Worm (Caenorhabditis elegans) whole organism, L1 larva: Measurements from ENCODE around the gene Y37B11A.3.

ENCODE experiments used
- C04F5.9 ChIP-seq: sonication (generic microtip); optimal IDR thresholded peaks from 2 replicates; lab custom pipeline; 2016; ENCODE audit warnings: missing genetic modification characterization, missing compliant biosample characterization
- ama-1 ChIP-seq: fragments of 150-350 bp; optimal IDR thresholded peaks from 2 replicates; lab custom pipeline; 2014
- fkh-10 ChIP-seq: sonication (generic microtip); optimal IDR thresholded peaks from 2 replicates; lab custom pipeline; 2017; ENCODE audit warnings: missing biosample characterization, missing genetic modification reagents, missing genetic modification characterization
- hpl-2 ChIP-seq: fragments of 150-350 bp; optimal IDR thresholded peaks from 2 replicates; lab custom pipeline; 2014; ENCODE audit warnings: missing biosample characterization, missing genetic modification reagents, missing genetic modification characterization
- mdl-1 ChIP-seq, 2 experiments: fragments of 150-350 bp; optimal IDR thresholded peaks; 2 replicates each; lab custom pipeline; 2014 to 2017; ENCODE audit warnings: missing biosample characterization in 2 of 2, missing genetic modification characterization in 2 of 2, inconsistent platforms in 1 of 2
- mep-1 ChIP-seq: fragments of 150-350 bp; optimal IDR thresholded peaks from 2 replicates; lab custom pipeline; 2014; ENCODE audit warnings: missing biosample characterization, missing genetic modification characterization
- nhr-11 ChIP-seq: fragments of 150-350 bp; optimal IDR thresholded peaks from 2 replicates; lab custom pipeline; 2014; ENCODE audit warnings: missing biosample characterization, missing genetic modification characterization
- nhr-237 ChIP-seq: fragments of 150-350 bp; optimal IDR thresholded peaks from 2 replicates; lab custom pipeline; 2014; ENCODE audit warnings: missing biosample characterization, missing genetic modification characterization
- nhr-28 ChIP-seq: fragments of 150-350 bp; optimal IDR thresholded peaks from 2 replicates; lab custom pipeline; 2014; ENCODE audit warnings: missing biosample characterization, missing genetic modification characterization
- pax-3 ChIP-seq: fragments of 200-800 bp; sonication (Bioruptor generic); optimal IDR thresholded peaks from 2 replicates; lab custom pipeline; 2018; ENCODE audit warnings: mild to moderate bottlenecking, missing genetic modification characterization, moderate library complexity, missing compliant biosample characterization
- sptf-1 ChIP-seq: fragments of 150-350 bp; optimal IDR thresholded peaks from 2 replicates; lab custom pipeline; 2014; ENCODE audit warnings: missing biosample characterization, missing genetic modification characterization
- zag-1 ChIP-seq: fragments of 150-350 bp; optimal IDR thresholded peaks from 2 replicates; lab custom pipeline; 2014; ENCODE audit warnings: missing biosample characterization, missing genetic modification characterization
- ztf-4 ChIP-seq: fragments of 150-350 bp; optimal IDR thresholded peaks from 2 replicates; lab custom pipeline; 2014; ENCODE audit warnings: missing biosample characterization, missing genetic modification characterization

- TF ChIP-seq mdl-1 (tag; optimal IDR thresholded peaks at IDR 0.05; lab: Kevin White, UChicago), result no peak
- TF ChIP-seq mep-1 (tag; lab: Kevin White, UChicago), result peak; percentile 48
- TF ChIP-seq C04F5.9 (tag; lab: Kevin White, UChicago), result no peak
- TF ChIP-seq nhr-28 (tag; lab: Kevin White, UChicago), result no peak
- TF ChIP-seq ama-1, result no peak
- TF ChIP-seq nhr-237 (tag; lab: Kevin White, UChicago), result no peak
- no peak for TF ChIP-seq zag-1 (tag; lab: Kevin White, UChicago)
- TF ChIP-seq ztf-4, result no peak
- no peak for TF ChIP-seq sptf-1
- TF ChIP-seq fkh-10 (GFP tag; lab: Kevin White, UChicago), result no peak
- TF ChIP-seq pax-3 (tag; lab: Kevin White, UChicago), result no peak
- TF ChIP-seq hpl-2 (GFP tag; lab: Kevin White, UChicago), result no peak
- TF ChIP-seq nhr-11 (tag; lab: Kevin White, UChicago), result no peak
Observed at ce11 chrIII:5802971-5803370, 17.8 kb upstream of the Y37B11A.3 start, which contains the start of the genes polq-1 and him-10.
